Fruit fly (Drosophila melanogaster): ENCODE measurements around the gene CG14042.

CG14042 gene

DNA sequence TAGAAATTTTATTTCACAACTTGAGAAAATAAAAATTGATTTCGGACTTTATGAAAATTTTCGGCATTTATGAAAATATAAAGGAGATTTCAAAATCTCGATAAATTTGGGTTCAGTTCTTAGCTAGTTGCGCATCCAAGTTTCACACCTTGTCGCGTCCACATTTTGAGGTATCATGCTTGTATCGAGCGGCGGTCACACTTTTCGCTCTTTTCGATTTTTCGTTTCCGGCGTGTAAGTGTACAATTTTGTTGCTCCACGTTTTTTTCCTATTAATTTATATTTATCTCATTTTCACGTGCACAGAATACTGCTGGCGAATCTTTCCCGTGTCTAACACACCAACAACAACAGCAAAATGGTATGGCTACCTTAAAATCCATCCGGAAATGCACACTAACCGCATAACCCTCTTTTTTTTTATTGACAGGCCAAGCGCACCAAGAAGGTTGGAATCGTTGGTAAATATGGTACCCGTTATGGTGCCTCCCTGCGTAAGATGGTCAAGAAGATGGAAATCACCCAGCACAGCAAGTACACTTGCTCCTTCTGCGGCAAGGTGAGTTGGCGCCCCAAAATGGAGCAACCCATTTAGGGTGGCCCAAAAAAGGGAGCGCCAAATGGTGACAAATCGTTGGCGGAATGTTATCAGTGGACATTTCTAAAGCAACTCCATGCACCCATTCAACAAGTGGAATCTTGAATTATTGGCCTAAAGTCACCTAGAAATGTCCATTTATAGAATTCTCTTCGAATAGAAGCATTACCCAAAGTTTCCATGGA, 33.5 kb downstream of the CG14042 start, which contains the start of gene RpL37A (continued):
- TF ChIP-seq Hand (GFP tag; optimal IDR thresholded peaks at IDR 0.05) (peak; percentile 24), CG4854 (GFP tag; optimal IDR thresholded peaks at IDR 0.05) (peak; percentile 84), CG8924 (tag; optimal IDR thresholded peaks at IDR 0.05) (peak; percentile 69), fru (optimal IDR thresholded peaks at IDR 0.05) (no peak), eve (GFP tag; optimal IDR thresholded peaks at IDR 0.05) (peak in 1 of 2 experiments; percentile 66), Hr78 (GFP tag; optimal IDR thresholded peaks at IDR 0.05) (peak in 1 of 2 experiments; percentile 29), Max (GFP tag; optimal IDR thresholded peaks at IDR 0.05) (peak; percentile 86), CG1602 (GFP tag; optimal IDR thresholded peaks at IDR 0.05) (no peak), phol (tag; optimal IDR thresholded peaks at IDR 0.05) (peak; percentile 83), CG43689 (GFP tag; IDR thresholded peaks at IDR 0.05) (peak; percentile 49), gce (GFP tag; IDR thresholded peaks at IDR 0.05) (peak; percentile 78; the same call in 2 of the 3 replicates), dpn (GFP tag; optimal IDR thresholded peaks at IDR 0.05) (peak; percentile 72 to 90), wdn (GFP tag; IDR thresholded peaks at IDR 0.05) (peak; percentile 56; the same call in 1 of the 2 replicates), Xbp1 (GFP tag; optimal IDR thresholded peaks at IDR 0.05) (peak; percentile 75), Oaz (GFP tag; IDR thresholded peaks at IDR 0.05) (peak; percentile 25; the same call in 1 of the 2 replicates), Eip74EF (GFP tag; optimal IDR thresholded peaks at IDR 0.05) (peak in 1 of 2 experiments; percentile 77), CG12391 (tag; optimal IDR thresholded peaks at IDR 0.05) (peak; percentile 63), p53 (GFP tag; optimal IDR thresholded peaks at IDR 0.05) (peak; percentile 85), CG15601 (tag; optimal IDR thresholded peaks at IDR 0.05) (peak; percentile 86), stc (GFP tag; IDR thresholded peaks at IDR 0.05) (peak; percentile 78), CG34422 (GFP tag; IDR thresholded peaks at IDR 0.05) (peak; percentile 84; the same call in 2 of the 3 replicates), gro (GFP tag; optimal IDR thresholded peaks at IDR 0.05) (peak; percentile 88)

DNA sequence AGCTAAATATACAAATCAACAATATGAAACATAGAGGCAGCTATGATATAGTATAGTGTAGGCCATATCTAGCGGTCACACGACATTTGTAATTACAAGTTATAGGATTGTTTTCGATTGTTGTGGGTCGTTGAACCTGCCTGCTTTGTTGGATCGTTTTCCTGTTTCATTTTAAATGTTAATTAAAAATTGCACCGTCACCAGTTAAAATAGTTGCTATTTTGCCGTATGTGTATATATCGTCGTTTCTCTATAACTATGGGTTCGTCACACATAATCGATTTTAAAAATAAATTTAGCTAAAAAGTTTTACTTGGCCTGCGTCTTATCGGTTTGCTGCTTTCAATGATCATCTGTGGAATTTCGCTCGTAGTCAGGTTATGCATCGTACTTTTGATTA, 34.8 kb downstream of the CG14042 start:
- TF ChIP-seq sens (GFP tag), result peak; percentile 68
- TF ChIP-seq usp (GFP tag; optimal IDR thresholded peaks at IDR 0.05), result no peak
- peak in 1 of 2 experiments; percentile 39 for TF ChIP-seq eve (GFP tag; optimal IDR thresholded peaks at IDR 0.05)

DNA sequence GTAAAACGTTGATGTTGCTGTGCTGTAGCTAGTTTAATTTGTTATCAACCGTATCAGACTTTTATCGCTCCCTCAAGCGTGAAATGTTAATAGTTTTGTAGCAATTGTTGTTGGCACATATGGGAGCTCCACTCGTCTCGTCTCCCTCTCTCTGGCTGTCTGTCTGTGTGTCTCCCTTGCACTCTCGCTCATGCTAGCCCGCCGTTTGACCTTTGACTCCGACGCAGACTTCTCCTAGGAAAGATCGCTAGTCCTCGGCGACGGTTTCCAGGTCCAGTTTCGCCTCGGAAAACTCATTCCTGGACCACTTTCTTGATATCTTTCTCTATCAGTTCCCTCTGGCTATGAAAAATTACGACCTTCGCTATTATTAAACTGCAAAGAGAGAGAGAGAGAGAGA, 41.7 kb downstream of the CG14042 start:
- 0 out of 2 replicates have a peak, but pooled peaks have one; percentile 36 for TF ChIP-seq CG10321 (GFP tag; IDR thresholded peaks at IDR 0.05)
- no peak for TF ChIP-seq D (optimal IDR thresholded peaks at IDR 0.05)
- no peak for TF ChIP-seq D (GFP tag; optimal IDR thresholded peaks at IDR 0.05)
- TF ChIP-seq BtbVII (GFP tag; optimal IDR thresholded peaks at IDR 0.05), result no peak
- TF ChIP-seq Fer3 (tag; optimal IDR thresholded peaks at IDR 0.05), result no peak
- no peak for TF ChIP-seq CG7357 (GFP tag; IDR thresholded peaks at IDR 0.05)
- no peak for TF ChIP-seq CG17612 (GFP tag; IDR thresholded peaks at IDR 0.05)
- TF ChIP-seq trh (GFP tag; optimal IDR thresholded peaks at IDR 0.05), result no peak
- peak; percentile 38 for TF ChIP-seq CG1832 (GFP tag; optimal IDR thresholded peaks at IDR 0.05)
- peak; percentile 5 for TF ChIP-seq nom (GFP tag; optimal IDR thresholded peaks at IDR 0.05)
- no peak for TF ChIP-seq CG18011 (GFP tag; optimal IDR thresholded peaks at IDR 0.05)
- TF ChIP-seq CkIIα-i1 (GFP tag; IDR thresholded peaks at IDR 0.05), result no peak
- TF ChIP-seq CG30020 (tag; optimal IDR thresholded peaks at IDR 0.05), result no peak
- no peak for TF ChIP-seq hth (optimal IDR thresholded peaks at IDR 0.05)
- no peak for TF ChIP-seq bab2 (GFP tag; optimal IDR thresholded peaks at IDR 0.05)
- TF ChIP-seq caup (GFP tag; optimal IDR thresholded peaks at IDR 0.05; ENCODE audit: severe bottlenecking), result no peak
- TF ChIP-seq Trl (optimal IDR thresholded peaks at IDR 0.05), result peak in 1 of 2 experiments; percentile 14
- TF ChIP-seq Trl (GFP tag; optimal IDR thresholded peaks at IDR 0.05), result no peak
- no peak for TF ChIP-seq Max (GFP tag; optimal IDR thresholded peaks at IDR 0.05)
- no peak for TF ChIP-seq luna (GFP tag; optimal IDR thresholded peaks at IDR 0.05)
- TF ChIP-seq Hr78 (GFP tag; optimal IDR thresholded peaks at IDR 0.05), result peak in 1 of 2 experiments; percentile 94
- no peak for TF ChIP-seq oc (tag; optimal IDR thresholded peaks at IDR 0.05)
- TF ChIP-seq CG17361 (GFP tag; IDR thresholded peaks at IDR 0.05), result no peak
